Worm (Caenorhabditis elegans) whole organism, L2 larva: ENCODE results near the gene srh-184.

Experiments
- F13H6.1 ChIP-seq: sonication (generic microtip); optimal IDR thresholded peaks from 2 replicates; lab custom pipeline; 2016; ENCODE audit warnings: missing genetic modification characterization, missing compliant biosample characterization
- R02D3.7 ChIP-seq: fragments of 150-350 bp; optimal IDR thresholded peaks from 2 replicates; lab custom pipeline; 2014; ENCODE audit warnings: missing biosample characterization, missing genetic modification characterization
- Y55F3AM.14 ChIP-seq: fragments of 200-800 bp; sonication (Bioruptor generic); optimal IDR thresholded peaks from 2 replicates; lab custom pipeline; 2018; ENCODE audit warnings: mild to moderate bottlenecking, missing genetic modification characterization, missing compliant biosample characterization
- ZK546.5 ChIP-seq: sonication (generic microtip); optimal IDR thresholded peaks from 2 replicates; lab custom pipeline; 2017; ENCODE audit warnings: missing biosample characterization, missing genetic modification characterization
- aly-2 ChIP-seq: fragments of 150-350 bp; optimal IDR thresholded peaks from 2 replicates; lab custom pipeline; 2014; ENCODE audit warnings: missing biosample characterization, missing genetic modification characterization
- blmp-1 ChIP-seq: sonication (generic microtip); optimal IDR thresholded peaks from 2 replicates; lab custom pipeline; 2017; ENCODE audit warnings: missing genetic modification characterization, mild to moderate bottlenecking, missing compliant biosample characterization, antibody characterized with exemption, moderate library complexity; ENCODE audit not compliant: insufficient read depth
- ceh-82 ChIP-seq: fragments of 150-350 bp; optimal IDR thresholded peaks from 2 replicates; lab custom pipeline; 2014; ENCODE audit warnings: missing biosample characterization, missing genetic modification characterization
- crh-2 ChIP-seq: sonication (generic microtip); optimal IDR thresholded peaks from 2 replicates; lab custom pipeline; 2017; ENCODE audit warnings: missing biosample characterization, missing genetic modification characterization
- dmd-4 ChIP-seq: sonication (generic microtip); optimal IDR thresholded peaks from 2 replicates; lab custom pipeline; 2017; ENCODE audit warnings: missing biosample characterization, missing genetic modification characterization
- egl-27 ChIP-seq: sonication (generic microtip); optimal IDR thresholded peaks from 3 replicates; lab custom pipeline; 2017; ENCODE audit warnings: missing biosample characterization, missing genetic modification reagents, missing genetic modification characterization
- elt-3 ChIP-seq: sonication (generic microtip); optimal IDR thresholded peaks from 2 replicates; lab custom pipeline; 2017; ENCODE audit warnings: missing biosample characterization, missing genetic modification characterization
- fos-1 ChIP-seq: fragments of 150-350 bp; optimal IDR thresholded peaks from 2 replicates; lab custom pipeline; 2014; ENCODE audit warnings: missing biosample characterization, missing genetic modification characterization
- gmeb-1 ChIP-seq: fragments of 150-350 bp; optimal IDR thresholded peaks from 2 replicates; lab custom pipeline; 2014; ENCODE audit warnings: missing biosample characterization, missing genetic modification characterization
- lin-11 ChIP-seq: fragments of 150-350 bp; sonication (generic microtip); optimal IDR thresholded peaks from 2 replicates; lab custom pipeline; 2014; ENCODE audit warnings: missing biosample characterization, missing genetic modification characterization, inconsistent platforms, mixed read lengths
- lin-39 ChIP-seq: fragments of 150-350 bp; optimal IDR thresholded peaks from 2 replicates; lab custom pipeline; 2014; ENCODE audit warnings: missing biosample characterization, missing genetic modification reagents, missing genetic modification characterization
- lsy-2 ChIP-seq, 2 experiments: fragments of 150-350 bp in 1 of 2; sonication (generic microtip) in 1 of 2; optimal IDR thresholded peaks; 2 replicates each; lab custom pipeline; 2014 to 2017; ENCODE audit warnings: missing biosample characterization in 2 of 2, missing genetic modification characterization in 2 of 2
- mab-5 ChIP-seq: fragments of 150-350 bp; optimal IDR thresholded peaks from 2 replicates; lab custom pipeline; 2014; ENCODE audit warnings: missing biosample characterization, missing genetic modification characterization
- mbf-1 ChIP-seq: sonication (generic microtip); optimal IDR thresholded peaks from 2 replicates; lab custom pipeline; 2017; ENCODE audit warnings: missing biosample characterization, missing genetic modification characterization
- mdl-1 ChIP-seq, 2 experiments: fragments of 150-350 bp in 1 of 2; sonication (generic microtip) in 1 of 2; optimal IDR thresholded peaks; 2 replicates each; lab custom pipeline; 2017; ENCODE audit warnings: missing biosample characterization in 2 of 2, missing genetic modification characterization in 2 of 2
- nhr-10 ChIP-seq: sonication (generic microtip); optimal IDR thresholded peaks from 2 replicates; lab custom pipeline; 2017; ENCODE audit warnings: missing biosample characterization, missing genetic modification characterization
- nhr-11 ChIP-seq: fragments of 150-350 bp; optimal IDR thresholded peaks from 2 replicates; lab custom pipeline; 2014; ENCODE audit warnings: missing biosample characterization, missing genetic modification characterization
- nhr-129 ChIP-seq: fragments of 150-350 bp; optimal IDR thresholded peaks from 2 replicates; lab custom pipeline; 2014; ENCODE audit warnings: missing biosample characterization, missing genetic modification characterization
- nhr-21 ChIP-seq: fragments of 150-350 bp; optimal IDR thresholded peaks from 2 replicates; lab custom pipeline; 2014; ENCODE audit warnings: missing biosample characterization, missing genetic modification characterization
- nhr-237 ChIP-seq: fragments of 150-350 bp; optimal IDR thresholded peaks from 2 replicates; lab custom pipeline; 2014; ENCODE audit warnings: missing biosample characterization, missing genetic modification characterization
- nhr-25 ChIP-seq: fragments of 150-350 bp; sonication (generic microtip); optimal IDR thresholded peaks from 3 replicates; lab custom pipeline; 2014; ENCODE audit warnings: missing biosample characterization, missing genetic modification characterization
- peb-1 ChIP-seq: fragments of 150-350 bp; optimal IDR thresholded peaks from 2 replicates; lab custom pipeline; 2014; ENCODE audit warnings: missing biosample characterization, missing genetic modification characterization
- sem-4 ChIP-seq: fragments of 150-350 bp; optimal IDR thresholded peaks from 2 replicates; lab custom pipeline; 2014; ENCODE audit warnings: missing biosample characterization, missing genetic modification reagents, missing genetic modification characterization
- skn-1 ChIP-seq: sonication (generic microtip); optimal IDR thresholded peaks from 2 replicates; lab custom pipeline; 2017; ENCODE audit warnings: missing biosample characterization, missing genetic modification characterization
- sma-3 ChIP-seq: sonication (generic microtip); optimal IDR thresholded peaks from 2 replicates; lab custom pipeline; 2016; ENCODE audit warnings: missing genetic modification reagents, missing genetic modification characterization, missing compliant biosample characterization
- sma-9 ChIP-seq, 2 experiments: fragments of 150-350 bp in 1 of 2; sonication (generic microtip) in 1 of 2; optimal IDR thresholded peaks; 2 replicates each; lab custom pipeline; 2014 to 2016; ENCODE audit warnings: missing genetic modification characterization in 2 of 2, mild to moderate bottlenecking in 1 of 2, missing biosample characterization in 1 of 2, missing compliant biosample characterization in 1 of 2, missing genetic modification reagents in 1 of 2, moderate library complexity in 1 of 2
- snpc-4 ChIP-seq: fragments of 150-350 bp; optimal IDR thresholded peaks from 2 replicates; lab custom pipeline; 2014; ENCODE audit warnings: missing biosample characterization, missing genetic modification characterization
- unc-39 ChIP-seq: fragments of 150-350 bp; optimal IDR thresholded peaks from 2 replicates; lab custom pipeline; 2014; ENCODE audit warnings: missing biosample characterization, missing genetic modification characterization
- zag-1 ChIP-seq: fragments of 150-350 bp; optimal IDR thresholded peaks from 2 replicates; lab custom pipeline; 2014; ENCODE audit warnings: missing biosample characterization, missing genetic modification characterization
- ztf-1 ChIP-seq: fragments of 200-800 bp; sonication (Bioruptor generic); conservative IDR thresholded peaks from 2 replicates; pipeline ENCODE4 v1.3.6; 2022; ENCODE audit warnings: missing genetic modification characterization, missing compliant biosample characterization
- ztf-11 ChIP-seq: sonication (generic microtip); optimal IDR thresholded peaks from 2 replicates; lab custom pipeline; 2017; ENCODE audit warnings: missing biosample characterization, missing genetic modification characterization
- ztf-4 ChIP-seq: fragments of 150-350 bp; optimal IDR thresholded peaks from 2 replicates; lab custom pipeline; 2014; ENCODE audit warnings: missing biosample characterization, missing genetic modification characterization

The srh-184 gene

ce11 chrV:10801154-10801553 lies 3.2 kb upstream of the srh-184 start, which contains the start of gene D1054.18:
Gene D1054.18 (minus strand): TSS chrV:10801198.
- TF ChIP-seq sma-9 (GFP tag; optimal IDR thresholded peaks at IDR 0.05; lab: Kevin White, UChicago), result peak; percentile 74
- no peak for TF ChIP-seq sma-9 (tag; optimal IDR thresholded peaks at IDR 0.05; lab: Kevin White, UChicago)
- TF ChIP-seq egl-27 (tag; lab: Kevin White, UChicago), result no peak
- no peak for TF ChIP-seq lin-11 (tag; lab: Kevin White, UChicago)
- TF ChIP-seq crh-2 (tag; lab: Kevin White, UChicago), result peak; percentile 73
- TF ChIP-seq nhr-25 (tag; lab: Kevin White, UChicago), result no peak
- no peak for TF ChIP-seq ztf-11 (tag; lab: Kevin White, UChicago)
- TF ChIP-seq gmeb-1 (tag; lab: Kevin White, UChicago), result peak; percentile 45
- no peak for TF ChIP-seq nhr-10 (tag; lab: Kevin White, UChicago)
- TF ChIP-seq skn-1 (tag; lab: Kevin White, UChicago), result peak; percentile 15
- TF ChIP-seq mdl-1 (tag; optimal IDR thresholded peaks at IDR 0.05; lab: Kevin White, UChicago), result peak in 1 of 2 experiments; percentile 26
- TF ChIP-seq fos-1 (tag; lab: Kevin White, UChicago), result peak; percentile 70
- TF ChIP-seq ztf-1, result no peak
- TF ChIP-seq snpc-4 (tag; lab: Kevin White, UChicago), result no peak

- TF ChIP-seq nhr-129 (tag; lab: Kevin White, UChicago) (no peak), nhr-25 (tag; lab: Kevin White, UChicago) (no peak), dmd-4 (tag; lab: Kevin White, UChicago) (no peak), elt-3 (tag; lab: Kevin White, UChicago) (no peak), ZK546.5 (no peak), gmeb-1 (tag; lab: Kevin White, UChicago) (no peak), unc-39 (tag; lab: Kevin White, UChicago) (no peak), egl-27 (tag; lab: Kevin White, UChicago) (no peak), ztf-4 (tag; lab: Kevin White, UChicago) (no peak), mbf-1 (tag; lab: Kevin White, UChicago) (no peak), mdl-1 (tag; optimal IDR thresholded peaks at IDR 0.05; lab: Kevin White, UChicago) (no peak), sma-3 (no peak), nhr-21 (tag; lab: Kevin White, UChicago) (no peak), lsy-2 (tag; optimal IDR thresholded peaks at IDR 0.05; lab: Kevin White, UChicago) (no peak), ceh-82 (tag; lab: Kevin White, UChicago) (no peak), nhr-10 (tag; lab: Kevin White, UChicago) (no peak), mab-5 (no peak), crh-2 (tag; lab: Kevin White, UChicago) (no peak)
These were observed 2.5 kb downstream of the srh-184 start, which contains the start of gene D1054.19 for ce11 chrV:10795494-10795893. Gene D1054.19 (plus strand): TSS chrV:10795794.

- TF ChIP-seq ztf-11 (tag; lab: Kevin White, UChicago), result no peak
These were observed 3.5 kb downstream of the srh-184 start for ce11 chrV:10794463-10794862.

- TF ChIP-seq F13H6.1 (tag; lab: Kevin White, UChicago) (no peak), sma-9 (GFP tag; optimal IDR thresholded peaks at IDR 0.05; lab: Kevin White, UChicago) (no peak), sma-9 (tag; optimal IDR thresholded peaks at IDR 0.05; lab: Kevin White, UChicago) (no peak), sma-3 (no peak), lin-39 (tag; lab: Kevin White, UChicago) (no peak), sem-4 (no peak), nhr-25 (tag; lab: Kevin White, UChicago) (no peak), mdl-1 (tag; optimal IDR thresholded peaks at IDR 0.05; lab: Kevin White, UChicago) (no peak), zag-1 (tag; lab: Kevin White, UChicago) (no peak), ceh-82 (tag; lab: Kevin White, UChicago) (no peak), fos-1 (tag; lab: Kevin White, UChicago) (no peak)
These were observed 4.5 kb downstream of the srh-184 start, which contains the start of gene ule-3 for ce11 chrV:10793498-10793897. Gene ule-3 (plus strand): TSS chrV:10793798.

ce11 chrV:10792775-10793174 lies 5.2 kb downstream of the srh-184 start, which contains the start of gene D1054.10:
Gene D1054.10 (minus strand): TSS chrV:10792875.
- no peak for TF ChIP-seq elt-3 (tag; lab: Kevin White, UChicago)
- no peak for TF ChIP-seq peb-1 (tag; lab: Kevin White, UChicago)
- no peak for TF ChIP-seq Y55F3AM.14
- TF ChIP-seq unc-39 (tag; lab: Kevin White, UChicago), result no peak
- no peak for TF ChIP-seq R02D3.7 (tag; lab: Kevin White, UChicago)
- no peak for TF ChIP-seq nhr-237 (tag; lab: Kevin White, UChicago)
- TF ChIP-seq blmp-1 (tag; lab: Kevin White, UChicago), result no peak
- TF ChIP-seq sma-3, result no peak
- TF ChIP-seq aly-2 (tag; lab: Kevin White, UChicago), result no peak
- TF ChIP-seq nhr-25 (tag; lab: Kevin White, UChicago), result no peak
- no peak for TF ChIP-seq nhr-11
